Fruit fly (Drosophila melanogaster): ENCODE measurements around the gene Pde9.

The Pde9 gene

dm6 chrX:12897150-12897549 lies at the start of gene Pde9:
Gene Pde9 (minus strand): TSS chrX:12897327.
- TF ChIP-seq CG17801 (GFP tag; optimal IDR thresholded peaks at IDR 0.05; ENCODE audit: partially characterized antibody) = no peak

- TF ChIP-seq CG17801 (GFP tag; optimal IDR thresholded peaks at IDR 0.05; ENCODE audit: partially characterized antibody) = no peak
Observed at dm6 chrX:12940396-12940795, 43.3 kb upstream of the Pde9 start.

- no peak for TF ChIP-seq CG17801 (GFP tag; optimal IDR thresholded peaks at IDR 0.05; ENCODE audit: partially characterized antibody)
Observed at dm6 chrX:12939951-12940350, 42.8 kb upstream of the Pde9 start.

dm6 chrX:12939021-12939420 lies 41.9 kb upstream of the Pde9 start:
- TF ChIP-seq CG17801 (GFP tag; optimal IDR thresholded peaks at IDR 0.05; ENCODE audit: partially characterized antibody) = no peak

- no peak for TF ChIP-seq CG17801 (GFP tag; optimal IDR thresholded peaks at IDR 0.05; ENCODE audit: partially characterized antibody)
Observed at dm6 chrX:12937825-12938520, 40.8 kb upstream of the Pde9 start.

dm6 chrX:12929817-12930216 lies 32.7 kb upstream of the Pde9 start:
- no peak for TF ChIP-seq CG17801 (GFP tag; optimal IDR thresholded peaks at IDR 0.05; ENCODE audit: partially characterized antibody)

- TF ChIP-seq CG17801 (GFP tag; optimal IDR thresholded peaks at IDR 0.05; ENCODE audit: partially characterized antibody) = no peak
Observed at dm6 chrX:12927612-12928011, 30.5 kb upstream of the Pde9 start.

dm6 chrX:12925426-12926256 lies 28.5 kb upstream of the Pde9 start:
- no peak for TF ChIP-seq CG17801 (GFP tag; optimal IDR thresholded peaks at IDR 0.05; ENCODE audit: partially characterized antibody)

- TF ChIP-seq CG17801 (GFP tag; optimal IDR thresholded peaks at IDR 0.05; ENCODE audit: partially characterized antibody) = no peak
Observed at dm6 chrX:12923258-12923901, 26.3 kb upstream of the Pde9 start.

- TF ChIP-seq CG17801 (GFP tag; optimal IDR thresholded peaks at IDR 0.05; ENCODE audit: partially characterized antibody) = no peak
Observed at dm6 chrX:12922338-12922737, 25.2 kb upstream of the Pde9 start.

- TF ChIP-seq CG17801 (GFP tag; optimal IDR thresholded peaks at IDR 0.05; ENCODE audit: partially characterized antibody) = no peak
Observed at dm6 chrX:12919594-12919993, 22.5 kb upstream of the Pde9 start.

dm6 chrX:12917177-12917576 lies 20.1 kb upstream of the Pde9 start, which contains the start of gene fne:
Gene fne (plus strand): TSS chrX:12917477.
- TF ChIP-seq CG17801 (GFP tag; optimal IDR thresholded peaks at IDR 0.05; ENCODE audit: partially characterized antibody) = no peak

- no peak for TF ChIP-seq CG17801 (GFP tag; optimal IDR thresholded peaks at IDR 0.05; ENCODE audit: partially characterized antibody)
Observed at dm6 chrX:12913729-12914128, 16.6 kb upstream of the Pde9 start.

dm6 chrX:12909577-12910426 lies 12.7 kb upstream of the Pde9 start, which contains the start of the genes Brms1 and CG4645:
Gene Brms1 (minus strand): TSS chrX:12909622.
Gene CG4645 (plus strand): TSS chrX:12909953.
- TF ChIP-seq CG17801 (GFP tag; optimal IDR thresholded peaks at IDR 0.05; ENCODE audit: partially characterized antibody) = peak; percentile 31

- peak; percentile 26 for TF ChIP-seq CG17801 (GFP tag; optimal IDR thresholded peaks at IDR 0.05; ENCODE audit: partially characterized antibody)
Observed at dm6 chrX:12906914-12907313, 9.8 kb upstream of the Pde9 start, which contains the start of gene mRpL49. Gene mRpL49 (plus strand): TSS chrX:12907105.
